Worm (Caenorhabditis elegans) whole organism, L3 larva: ENCODE data around the gene F32D8.15.

Experiments used
- R02D3.7 ChIP-seq: fragments of 150-350 bp; optimal IDR thresholded peaks from 2 replicates; lab custom pipeline; 2014; ENCODE audit warnings: missing biosample characterization, missing genetic modification characterization
- ZK546.5 ChIP-seq: sonication (generic microtip); optimal IDR thresholded peaks from 2 replicates; lab custom pipeline; 2017; ENCODE audit warnings: missing biosample characterization, missing genetic modification characterization
- aly-2 ChIP-seq: fragments of 150-350 bp; optimal IDR thresholded peaks from 2 replicates; lab custom pipeline; 2014; ENCODE audit warnings: missing biosample characterization, missing genetic modification characterization
- ama-1 ChIP-seq: fragments of 150-350 bp; optimal IDR thresholded peaks from 2 replicates; lab custom pipeline; 2018
- ceh-16 ChIP-seq: sonication (generic microtip); optimal IDR thresholded peaks from 2 replicates; lab custom pipeline; 2017; ENCODE audit warnings: missing biosample characterization, missing genetic modification characterization
- ceh-28 ChIP-seq: fragments of 150-350 bp; optimal IDR thresholded peaks from 2 replicates; lab custom pipeline; 2014; ENCODE audit warnings: missing biosample characterization, missing genetic modification reagents, missing genetic modification characterization
- ceh-82 ChIP-seq: fragments of 150-350 bp; optimal IDR thresholded peaks from 2 replicates; lab custom pipeline; 2014; ENCODE audit warnings: missing biosample characterization, missing genetic modification characterization
- ceh-9 ChIP-seq: sonication (generic microtip); optimal IDR thresholded peaks from 2 replicates; lab custom pipeline; 2018; ENCODE audit warnings: missing biosample characterization, missing genetic modification characterization
- egl-27 ChIP-seq: sonication (generic microtip); optimal IDR thresholded peaks from 4 replicates; lab custom pipeline; 2017; ENCODE audit warnings: missing biosample characterization, missing genetic modification reagents, missing genetic modification characterization
- egl-5 ChIP-seq: fragments of 150-350 bp; optimal IDR thresholded peaks from 2 replicates; lab custom pipeline; 2017; ENCODE audit warnings: missing biosample characterization, missing genetic modification reagents, missing genetic modification characterization, inconsistent platforms
- elt-1 ChIP-seq: fragments of 150-350 bp; optimal IDR thresholded peaks from 2 replicates; lab custom pipeline; 2014; ENCODE audit warnings: missing biosample characterization, missing genetic modification characterization
- elt-2 ChIP-seq: sonication (generic microtip); optimal IDR thresholded peaks from 2 replicates; lab custom pipeline; 2016; ENCODE audit warnings: missing genetic modification reagents, mild to moderate bottlenecking, missing genetic modification characterization, missing compliant biosample characterization
- elt-3 ChIP-seq, 3 experiments: fragments of 150-350 bp in 1 of 3; sonication (generic microtip) in 2 of 3; optimal IDR thresholded peaks; 2 replicates in 2 of 3; 4 replicates in 1 of 3; lab custom pipeline; 2014 to 2017; ENCODE audit warnings: missing biosample characterization in 3 of 3, missing genetic modification characterization in 3 of 3
- eor-1 ChIP-seq, 2 experiments: fragments of 150-350 bp; optimal IDR thresholded peaks; 2 replicates each; lab custom pipeline; 2014 to 2018; ENCODE audit warnings: missing biosample characterization in 2 of 2, missing genetic modification characterization in 2 of 2
- fkh-10 ChIP-seq: sonication (generic microtip); optimal IDR thresholded peaks from 2 replicates; lab custom pipeline; 2017; ENCODE audit warnings: missing biosample characterization, missing genetic modification reagents, missing genetic modification characterization
- fkh-2 ChIP-seq: fragments of 150-350 bp; optimal IDR thresholded peaks from 2 replicates; lab custom pipeline; 2014; ENCODE audit warnings: missing biosample characterization, missing genetic modification reagents, missing genetic modification characterization
- fos-1 ChIP-seq: fragments of 150-350 bp; optimal IDR thresholded peaks from 2 replicates; lab custom pipeline; 2014; ENCODE audit warnings: missing biosample characterization, missing genetic modification characterization
- jun-1 ChIP-seq: fragments of 150-350 bp; optimal IDR thresholded peaks from 2 replicates; lab custom pipeline; 2014; ENCODE audit warnings: missing biosample characterization, missing genetic modification reagents, missing genetic modification characterization
- lin-39 ChIP-seq: fragments of 150-350 bp; optimal IDR thresholded peaks from 2 replicates; lab custom pipeline; 2018; ENCODE audit warnings: missing biosample characterization, missing genetic modification reagents, missing genetic modification characterization
- lsy-12 ChIP-seq: sonication (generic microtip); optimal IDR thresholded peaks from 2 replicates; lab custom pipeline; 2016; ENCODE audit warnings: mild to moderate bottlenecking, missing genetic modification characterization, missing compliant biosample characterization
- mdl-1 ChIP-seq: fragments of 150-350 bp; optimal IDR thresholded peaks from 2 replicates; lab custom pipeline; 2014; ENCODE audit warnings: missing biosample characterization, missing genetic modification characterization
- mml-1 ChIP-seq: fragments of 150-350 bp; sonication (generic microtip); optimal IDR thresholded peaks from 3 replicates; lab custom pipeline; 2014; ENCODE audit warnings: missing biosample characterization, missing genetic modification characterization
- nfya-1 ChIP-seq: sonication (generic microtip); optimal IDR thresholded peaks from 2 replicates; lab custom pipeline; 2017; ENCODE audit warnings: missing genetic modification characterization, mild to moderate bottlenecking, missing compliant biosample characterization, antibody characterized with exemption, moderate library complexity; ENCODE audit not compliant: insufficient read depth
- nhr-12 ChIP-seq: fragments of 150-350 bp; optimal IDR thresholded peaks from 2 replicates; lab custom pipeline; 2014; ENCODE audit warnings: missing biosample characterization, missing genetic modification characterization
- nhr-23 ChIP-seq: fragments of 150-350 bp; optimal IDR thresholded peaks from 2 replicates; lab custom pipeline; 2014; ENCODE audit warnings: missing biosample characterization, missing genetic modification reagents, missing genetic modification characterization
- nhr-25 ChIP-seq: sonication (generic microtip); optimal IDR thresholded peaks from 2 replicates; lab custom pipeline; 2017; ENCODE audit warnings: missing biosample characterization, missing genetic modification characterization
- nhr-43 ChIP-seq: sonication (generic microtip); optimal IDR thresholded peaks from 2 replicates; lab custom pipeline; 2016; ENCODE audit warnings: mild to moderate bottlenecking, missing genetic modification characterization, missing compliant biosample characterization; ENCODE audit not compliant: poor library complexity, severe bottlenecking
- nhr-67 ChIP-seq: fragments of 150-350 bp; optimal IDR thresholded peaks from 2 replicates; lab custom pipeline; 2014; ENCODE audit warnings: missing biosample characterization, missing genetic modification characterization
- nhr-76 ChIP-seq: fragments of 150-350 bp; sonication (generic microtip); optimal IDR thresholded peaks from 5 replicates; lab custom pipeline; 2014; ENCODE audit warnings: missing biosample characterization, missing genetic modification characterization
- nhr-77 ChIP-seq: fragments of 150-350 bp; optimal IDR thresholded peaks from 2 replicates; lab custom pipeline; 2014; ENCODE audit warnings: missing biosample characterization, missing genetic modification characterization
- pha-4 ChIP-seq: fragments of 150-350 bp; optimal IDR thresholded peaks from 2 replicates; lab custom pipeline; 2014; ENCODE audit warnings: missing biosample characterization, missing genetic modification reagents, missing genetic modification characterization
- pqm-1 ChIP-seq: fragments of 150-350 bp; optimal IDR thresholded peaks from 2 replicates; lab custom pipeline; 2017; ENCODE audit warnings: missing biosample characterization, missing genetic modification characterization, inconsistent platforms
- skn-1 ChIP-seq: fragments of 150-350 bp; optimal IDR thresholded peaks from 2 replicates; lab custom pipeline; 2014; ENCODE audit warnings: missing biosample characterization, missing genetic modification characterization
- snpc-4 ChIP-seq: fragments of 150-350 bp; optimal IDR thresholded peaks from 2 replicates; lab custom pipeline; 2014; ENCODE audit warnings: missing biosample characterization, missing genetic modification characterization
- tbx-2 ChIP-seq: sonication (generic microtip); optimal IDR thresholded peaks from 2 replicates; lab custom pipeline; 2016; ENCODE audit warnings: mild to moderate bottlenecking, missing genetic modification characterization, missing compliant biosample characterization
- unc-39 ChIP-seq: sonication (generic microtip); optimal IDR thresholded peaks from 4 replicates; lab custom pipeline; 2017; ENCODE audit warnings: missing biosample characterization, missing genetic modification characterization
- unc-62 ChIP-seq: fragments of 150-350 bp; sonication (generic microtip); optimal IDR thresholded peaks from 4 replicates; lab custom pipeline; 2014; ENCODE audit warnings: missing biosample characterization, missing genetic modification reagents, missing genetic modification characterization
- zag-1 ChIP-seq: fragments of 150-350 bp; optimal IDR thresholded peaks from 2 replicates; lab custom pipeline; 2014; ENCODE audit warnings: missing biosample characterization, missing genetic modification characterization
- ztf-4 ChIP-seq: fragments of 150-350 bp; optimal IDR thresholded peaks from 2 replicates; lab custom pipeline; 2014; ENCODE audit warnings: missing biosample characterization, missing genetic modification characterization

Gene F32D8.15

DNA sequence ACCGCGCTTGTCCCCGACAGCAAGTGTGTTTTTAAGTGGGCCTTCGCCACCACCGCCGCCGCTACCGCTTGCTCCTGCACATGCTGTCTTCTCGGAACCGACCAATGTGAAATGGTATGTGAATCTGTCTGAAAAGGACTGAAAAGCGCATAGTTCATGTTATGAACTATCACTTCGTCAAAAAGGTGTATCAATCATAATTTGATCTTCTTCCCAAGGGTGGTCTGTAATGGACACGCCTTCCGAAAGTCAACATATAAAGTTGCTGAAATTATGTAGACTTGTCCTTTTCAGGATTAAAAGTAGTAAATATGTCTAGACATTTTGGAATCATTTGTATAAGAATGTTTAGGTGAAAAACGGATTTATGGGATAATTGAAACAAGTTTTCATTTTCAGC, 38.3 kb downstream of the F32D8.15 start, which contains the start of gene zip-9:
zip-9 (plus strand) TSS at position 301 of the 400 bp plus-strand sequence.
- TF ChIP-seq skn-1 (tag; lab: Kevin White, UChicago) = no peak
- TF ChIP-seq nhr-67 = no peak
- no peak for TF ChIP-seq nfya-1 (tag; lab: Kevin White, UChicago)
- TF ChIP-seq elt-2 (tag; lab: Kevin White, UChicago) = no peak
- no peak for TF ChIP-seq mdl-1
- TF ChIP-seq nhr-12 (tag; lab: Kevin White, UChicago) = no peak

DNA sequence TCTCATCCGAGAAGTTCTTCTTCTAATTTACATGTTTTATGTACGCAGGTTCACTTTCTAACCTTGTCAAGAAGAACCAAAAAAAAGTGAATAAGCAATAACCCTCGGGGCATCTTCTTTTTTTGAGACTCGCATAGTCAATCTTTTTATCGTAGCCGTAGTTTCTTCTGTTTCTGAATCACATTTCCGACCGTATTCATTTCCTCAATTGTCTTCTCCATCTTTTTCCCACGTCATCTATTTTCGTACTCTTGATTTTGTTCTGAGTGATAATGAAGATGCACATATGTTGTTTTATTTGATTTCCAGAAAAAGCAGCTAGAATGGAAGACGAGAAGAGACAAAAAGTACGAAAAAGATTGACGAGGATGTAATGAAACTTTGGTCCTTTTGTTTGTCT, 41.1 kb downstream of the F32D8.15 start:
- TF ChIP-seq elt-1 (tag; lab: Kevin White, UChicago) (no peak), ama-1 (lab: Kevin White, UChicago) (no peak), fkh-10 (GFP tag; lab: Kevin White, UChicago) (peak; percentile 74), mdl-1 (no peak), zag-1 (tag; lab: Kevin White, UChicago) (no peak), nhr-77 (tag; lab: Kevin White, UChicago) (no peak), jun-1 (no peak), nhr-23 (tag; lab: Kevin White, UChicago) (no peak)
- TF ChIP-seq, all 47 proteins: peak for 1

DNA sequence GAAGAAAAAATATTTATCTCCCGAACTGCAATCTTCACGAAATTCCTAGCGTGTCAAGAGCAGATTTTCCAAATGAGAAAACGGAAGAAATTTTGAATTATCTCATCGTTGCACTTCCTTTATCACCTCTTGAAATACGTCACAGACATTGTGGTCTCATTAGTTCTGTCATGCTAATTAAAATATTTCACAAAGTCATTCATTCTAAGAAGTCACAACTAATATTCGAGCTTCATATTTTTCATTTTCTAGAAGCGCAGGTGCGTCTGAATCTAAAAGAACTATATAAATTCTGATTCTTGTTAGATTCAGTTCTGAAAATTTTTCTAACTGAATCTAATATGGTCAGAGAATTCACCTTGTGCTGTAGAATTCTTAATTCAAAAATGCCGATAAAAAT, 43.4 kb downstream of the F32D8.15 start:
- TF ChIP-seq nhr-67 = no peak
- TF ChIP-seq R02D3.7 = no peak
- TF ChIP-seq elt-1 (tag; lab: Kevin White, UChicago) = no peak
- no peak for TF ChIP-seq ZK546.5 (tag; lab: Kevin White, UChicago)
- TF ChIP-seq fkh-2 (tag; lab: Kevin White, UChicago) = no peak
- TF ChIP-seq egl-5 (tag; lab: Kevin White, UChicago) = no peak
- TF ChIP-seq ceh-28 (tag; lab: Kevin White, UChicago) = no peak
- TF ChIP-seq pqm-1 = no peak
- no peak for TF ChIP-seq elt-3 (tag; optimal IDR thresholded peaks at IDR 0.05; lab: Kevin White, UChicago)
- TF ChIP-seq nhr-76 (tag; lab: Kevin White, UChicago) = no peak
- no peak for TF ChIP-seq egl-27 (tag; lab: Kevin White, UChicago)
- TF ChIP-seq nhr-12 (tag; lab: Kevin White, UChicago) = no peak
- TF ChIP-seq nhr-77 (tag; lab: Kevin White, UChicago) = no peak
- no peak for TF ChIP-seq unc-62 (GFP tag; lab: Kevin White, UChicago)
- TF ChIP-seq lsy-12 = no peak
- TF ChIP-seq fkh-10 (GFP tag; lab: Kevin White, UChicago) = no peak
- TF ChIP-seq, all 47 proteins: peak for 0

DNA sequence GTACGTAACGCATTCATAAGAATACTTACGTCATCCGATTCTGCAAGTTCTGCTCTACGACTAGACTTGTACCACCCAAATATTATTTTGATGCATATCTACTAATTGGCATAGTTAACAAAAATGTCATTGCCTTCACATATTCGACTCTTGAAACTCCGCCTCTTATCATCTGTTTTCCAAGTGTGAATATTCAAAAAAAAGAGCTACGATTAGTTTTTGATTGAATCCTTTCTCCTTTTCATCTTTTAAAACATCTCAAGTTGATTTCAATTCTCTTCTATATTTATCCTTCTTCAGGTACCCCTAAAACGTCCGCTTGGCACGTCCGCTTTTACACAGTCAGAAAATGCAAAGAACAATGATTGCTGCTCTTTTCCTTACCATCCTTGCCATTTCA, 44.1 kb downstream of the F32D8.15 start, which contains the start of gene F17C11.2:
F17C11.2 (plus strand) TSS at position 301 of the 400 bp plus-strand sequence.
- no peak for TF ChIP-seq nhr-43 (tag; lab: Kevin White, UChicago)
- no peak for TF ChIP-seq fos-1 (tag; lab: Kevin White, UChicago)

DNA sequence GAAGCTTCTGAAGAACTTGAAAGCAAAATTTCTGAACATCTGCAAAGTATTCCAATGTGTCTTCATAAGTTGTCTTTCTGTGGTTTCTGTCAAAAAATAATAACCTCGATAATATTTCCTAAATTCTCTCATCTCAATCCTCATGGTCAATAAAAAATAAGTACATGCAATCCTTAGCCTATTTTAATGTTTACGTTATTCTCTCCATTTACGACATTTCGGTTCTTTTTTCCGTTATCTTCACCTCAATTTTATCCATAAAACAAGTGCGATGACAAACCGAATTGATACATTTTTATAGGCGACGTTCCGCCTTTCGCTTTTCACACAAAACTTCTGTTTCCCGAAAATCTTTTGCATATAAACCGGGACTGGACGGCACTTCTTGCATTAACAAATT, 45.7 kb downstream of the F32D8.15 start, which contains the start of gene col-153:
col-153 (plus strand) TSS at position 301 of the 400 bp plus-strand sequence.
- TF ChIP-seq eor-1 (tag; optimal IDR thresholded peaks at IDR 0.05; lab: Kevin White, UChicago) (no peak), nhr-43 (tag; lab: Kevin White, UChicago) (no peak), unc-62 (GFP tag; lab: Kevin White, UChicago) (no peak), R02D3.7 (no peak), unc-39 (tag; lab: Kevin White, UChicago) (no peak), nhr-25 (no peak), mdl-1 (no peak)

DNA sequence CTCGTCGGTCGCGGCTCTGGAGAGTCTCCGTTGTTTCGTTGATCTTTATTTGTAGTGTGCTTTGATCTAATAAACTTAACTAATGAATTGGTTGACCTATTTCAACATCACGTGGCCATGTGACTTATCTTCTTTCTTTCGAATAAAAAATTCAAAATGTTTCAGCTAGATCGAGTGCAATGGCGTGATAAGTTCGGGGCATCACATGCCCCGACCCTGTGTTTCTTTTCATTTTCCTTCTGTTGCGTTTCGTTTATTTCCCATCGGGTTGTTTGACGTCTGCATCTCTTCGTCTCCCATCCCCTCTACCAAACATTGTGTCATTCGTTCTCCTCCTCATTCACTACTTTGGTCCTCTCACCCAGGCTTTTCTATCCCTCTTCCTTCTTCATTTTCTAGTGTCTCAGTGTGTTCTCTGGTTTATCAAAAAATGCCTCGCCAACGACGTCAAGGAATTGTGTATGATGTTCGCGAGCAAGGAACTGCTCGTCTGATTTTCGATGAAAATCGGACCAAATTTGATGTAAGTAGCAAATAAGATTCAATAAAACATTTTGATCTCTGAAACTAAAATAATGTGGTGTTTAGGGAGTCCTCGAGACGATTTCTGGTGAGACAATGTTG, 47.9 kb downstream of the F32D8.15 start, which contains the start of gene F17C11.4:
F17C11.4 (plus strand) TSS at position 206 of the 624 bp plus-strand sequence.
- TF ChIP-seq pha-4 (tag; lab: Kevin White, UChicago) (peak; percentile 43), lin-39 (tag; lab: Kevin White, UChicago) (peak; percentile 0), elt-3 (tag; optimal IDR thresholded peaks at IDR 0.05; lab: Kevin White, UChicago) (no peak), ceh-16 (no peak), mml-1 (tag; lab: Kevin White, UChicago) (no peak), jun-1 (peak; percentile 80), snpc-4 (tag; lab: Kevin White, UChicago) (peak; percentile 51), egl-27 (tag; lab: Kevin White, UChicago) (no peak), aly-2 (tag; lab: Kevin White, UChicago) (no peak), skn-1 (tag; lab: Kevin White, UChicago) (no peak), zag-1 (tag; lab: Kevin White, UChicago) (no peak), egl-5 (tag; lab: Kevin White, UChicago) (peak; percentile 81), fkh-2 (tag; lab: Kevin White, UChicago) (no peak), nhr-25 (peak; percentile 87), ceh-28 (tag; lab: Kevin White, UChicago) (no peak), nhr-77 (tag; lab: Kevin White, UChicago) (no peak), ztf-4 (no peak), nhr-23 (tag; lab: Kevin White, UChicago) (peak; percentile 57), ceh-82 (tag; lab: Kevin White, UChicago) (no peak), eor-1 (tag; optimal IDR thresholded peaks at IDR 0.05; lab: Kevin White, UChicago) (no peak), tbx-2 (tag; lab: Kevin White, UChicago) (peak; percentile 28), elt-1 (tag; lab: Kevin White, UChicago) (no peak), ceh-9 (no peak), nhr-67 (no peak), fos-1 (tag; lab: Kevin White, UChicago) (peak; percentile 14), unc-39 (tag; lab: Kevin White, UChicago) (no peak)
